Worm (Caenorhabditis elegans) whole organism, young adult: ENCODE data around the gene D1086.10.

Source experiments
- B0261.1 ChIP-seq: sonication (generic microtip); optimal IDR thresholded peaks from 2 replicates; lab custom pipeline; 2016; ENCODE audit warnings: mild to moderate bottlenecking, missing genetic modification characterization, moderate library complexity, missing compliant biosample characterization
- B0336.3 ChIP-seq: fragments of 200-800 bp; sonication (Bioruptor generic); IDR thresholded peaks from 2 replicates; pipeline ENCODE4 v1.3.6; 2022; ENCODE audit warnings: missing genetic modification characterization, missing compliant biosample characterization
- C06A6.2 ChIP-seq: fragments of 200-800 bp; sonication (Bioruptor generic); conservative IDR thresholded peaks from 2 replicates; pipeline ENCODE4 v1.3.6; 2022; ENCODE audit warnings: missing genetic modification characterization, missing compliant biosample characterization
- C17E4.6 ChIP-seq: fragments of 200-800 bp; sonication (Bioruptor generic); IDR thresholded peaks from 2 replicates; pipeline ENCODE4 v1.3.6; 2022; ENCODE audit warnings: missing genetic modification reagents, missing genetic modification characterization, missing compliant biosample characterization
- F10E7.11 ChIP-seq: sonication (generic microtip); optimal IDR thresholded peaks from 2 replicates; lab custom pipeline; 2017; ENCODE audit warnings: mild to moderate bottlenecking, missing genetic modification characterization, moderate library complexity, missing compliant biosample characterization
- F33H1.4 ChIP-seq: fragments of 200-800 bp; sonication (Bioruptor generic); IDR thresholded peaks from 2 replicates; pipeline ENCODE4 v1.3.6; 2022; ENCODE audit warnings: missing genetic modification reagents, missing genetic modification characterization, missing compliant biosample characterization
- F37B4.10 ChIP-seq: fragments of 200-800 bp; sonication (Bioruptor generic); IDR thresholded peaks from 2 replicates; pipeline ENCODE4 v1.3.6; 2022; ENCODE audit warnings: missing genetic modification characterization, missing compliant biosample characterization
- F39B2.1 ChIP-seq: fragments of 200-800 bp; sonication (Bioruptor generic); IDR thresholded peaks from 2 replicates; pipeline ENCODE4 v1.3.6; 2022; ENCODE audit warnings: missing genetic modification reagents, missing genetic modification characterization, missing compliant biosample characterization
- F57A8.1 ChIP-seq: fragments of 200-800 bp; sonication (Bioruptor generic); optimal IDR thresholded peaks from 2 replicates; lab custom pipeline; 2018; ENCODE audit warnings: mild to moderate bottlenecking, missing genetic modification characterization, moderate library complexity, missing compliant biosample characterization
- F57C9.4 ChIP-seq: sonication (generic microtip); optimal IDR thresholded peaks from 2 replicates; lab custom pipeline; 2017; ENCODE audit warnings: mild to moderate bottlenecking, missing genetic modification characterization, missing compliant biosample characterization
- K12H6.12 ChIP-seq: fragments of 200-800 bp; sonication (Bioruptor generic); optimal IDR thresholded peaks from 2 replicates; lab custom pipeline; 2018; ENCODE audit warnings: mild to moderate bottlenecking, missing genetic modification characterization, missing compliant biosample characterization
- T26A5.8 ChIP-seq: sonication (generic microtip); optimal IDR thresholded peaks from 2 replicates; lab custom pipeline; 2016; ENCODE audit warnings: missing genetic modification characterization, missing compliant biosample characterization
- Y56A3A.18 ChIP-seq: fragments of 200-800 bp; sonication (Bioruptor generic); IDR thresholded peaks from 2 replicates; pipeline ENCODE4 v1.3.6; 2022; ENCODE audit warnings: missing genetic modification reagents, missing genetic modification characterization, missing compliant biosample characterization
- akir-1 ChIP-seq: fragments of 200-800 bp; sonication (Bioruptor generic); optimal IDR thresholded peaks from 2 replicates; lab custom pipeline; 2018; ENCODE audit warnings: mild to moderate bottlenecking, missing genetic modification characterization, moderate library complexity, missing compliant biosample characterization
- ama-1 ChIP-seq, 3 experiments: fragments of 150-350 bp in 1 of 3; sonication (generic microtip) in 2 of 3; optimal IDR thresholded peaks; 2 replicates each; lab custom pipeline; 2014 to 2018; ENCODE audit warnings: missing biosample characterization in 2 of 3, missing genetic modification characterization in 2 of 3, missing genetic modification reagents in 2 of 3
- aptf-2 ChIP-seq: fragments of 200-800 bp; sonication (Bioruptor generic); conservative IDR thresholded peaks from 2 replicates; pipeline ENCODE4 v1.3.6; 2022; ENCODE audit warnings: missing genetic modification reagents, missing genetic modification characterization, missing compliant biosample characterization
- athp-1 ChIP-seq: sonication (generic microtip); optimal IDR thresholded peaks from 2 replicates; lab custom pipeline; 2017; ENCODE audit warnings: mild to moderate bottlenecking, missing genetic modification characterization, missing compliant biosample characterization
- ccch-3 ChIP-seq: fragments of 200-800 bp; sonication (Bioruptor generic); optimal IDR thresholded peaks from 2 replicates; lab custom pipeline; 2018; ENCODE audit warnings: mild to moderate bottlenecking, missing genetic modification characterization, missing compliant biosample characterization
- ceh-40 ChIP-seq: fragments of 200-800 bp; sonication (Bioruptor generic); IDR thresholded peaks from 2 replicates; pipeline ENCODE4 v1.3.6; 2022; ENCODE audit warnings: missing genetic modification characterization, missing compliant biosample characterization
- die-1 ChIP-seq: sonication (generic microtip); optimal IDR thresholded peaks from 2 replicates; lab custom pipeline; 2016; ENCODE audit warnings: missing genotype, mild to moderate bottlenecking, missing genetic modification characterization, missing compliant biosample characterization
- egl-18 ChIP-seq: fragments of 200-800 bp; sonication (Bioruptor generic); IDR thresholded peaks from 2 replicates; pipeline ENCODE4 v1.3.6; 2022; ENCODE audit warnings: missing genetic modification reagents, missing genetic modification characterization, missing compliant biosample characterization
- egrh-3 ChIP-seq: fragments of 200-800 bp; sonication (Bioruptor generic); IDR thresholded peaks from 2 replicates; pipeline ENCODE4 v1.3.6; 2022; ENCODE audit warnings: missing genetic modification reagents, missing genetic modification characterization, missing compliant biosample characterization
- ekl-4 ChIP-seq: fragments of 200-800 bp; sonication (Bioruptor generic); IDR thresholded peaks from 2 replicates; pipeline ENCODE4 v1.3.6; 2022; ENCODE audit warnings: missing genetic modification reagents, missing genetic modification characterization, missing compliant biosample characterization
- fkh-3 ChIP-seq: sonication (generic microtip); optimal IDR thresholded peaks from 2 replicates; lab custom pipeline; 2016; ENCODE audit warnings: mild to moderate bottlenecking, missing genetic modification characterization, missing compliant biosample characterization
- hlh-12 ChIP-seq: sonication (generic microtip); optimal IDR thresholded peaks from 2 replicates; lab custom pipeline; 2016; ENCODE audit warnings: missing genetic modification characterization, missing compliant biosample characterization
- hlh-26 ChIP-seq: fragments of 200-800 bp; sonication (Bioruptor generic); conservative IDR thresholded peaks from 2 replicates; pipeline ENCODE4 v1.3.6; 2022; ENCODE audit warnings: missing genetic modification reagents, missing genetic modification characterization, missing compliant biosample characterization
- hrde-1 ChIP-seq: sonication (generic microtip); optimal IDR thresholded peaks from 2 replicates; lab custom pipeline; 2016; ENCODE audit warnings: missing genetic modification characterization, mild to moderate bottlenecking, missing compliant biosample characterization, moderate library complexity, missing genotype, missing genetic modification reagents, borderline replicate concordance
- lin-54 ChIP-seq: fragments of 200-800 bp; sonication (Bioruptor generic); optimal IDR thresholded peaks from 2 replicates; lab custom pipeline; 2018; ENCODE audit warnings: mild to moderate bottlenecking, missing genetic modification characterization, missing compliant biosample characterization
- lsl-1 ChIP-seq: fragments of 200-800 bp; sonication (Bioruptor generic); optimal IDR thresholded peaks from 2 replicates; lab custom pipeline; 2018; ENCODE audit warnings: mild to moderate bottlenecking, missing genetic modification characterization, moderate library complexity, missing compliant biosample characterization
- lsy-27 ChIP-seq: sonication (generic microtip); optimal IDR thresholded peaks from 2 replicates; lab custom pipeline; 2017; ENCODE audit warnings: missing genetic modification characterization, mild to moderate bottlenecking, missing compliant biosample characterization, antibody characterized with exemption, missing genotype, borderline replicate concordance; ENCODE audit not compliant: insufficient read depth
- madf-6 ChIP-seq: fragments of 200-800 bp; sonication (Bioruptor generic); IDR thresholded peaks from 2 replicates; pipeline ENCODE4 v1.3.6; 2022; ENCODE audit warnings: missing genetic modification reagents, missing genetic modification characterization, missing compliant biosample characterization
- madf-8 ChIP-seq: fragments of 200-800 bp; sonication (Bioruptor generic); conservative IDR thresholded peaks from 2 replicates; pipeline ENCODE4 v1.3.6; 2022; ENCODE audit warnings: missing genetic modification reagents, missing genetic modification characterization, missing compliant biosample characterization
- mcd-1 ChIP-seq: fragments of 200-800 bp; sonication (Bioruptor generic); IDR thresholded peaks from 2 replicates; pipeline ENCODE4 v1.3.6; 2022; ENCODE audit warnings: missing genetic modification reagents, missing genetic modification characterization, missing compliant biosample characterization
- mxl-1 ChIP-seq: sonication (generic microtip); optimal IDR thresholded peaks from 2 replicates; lab custom pipeline; 2016; ENCODE audit warnings: missing genetic modification characterization, missing compliant biosample characterization
- nhr-179 ChIP-seq: sonication (generic microtip); optimal IDR thresholded peaks from 2 replicates; lab custom pipeline; 2016; ENCODE audit warnings: mild to moderate bottlenecking, missing genetic modification characterization, missing compliant biosample characterization
- nhr-90 ChIP-seq: sonication (generic microtip); optimal IDR thresholded peaks from 2 replicates; lab custom pipeline; 2016; ENCODE audit warnings: missing genotype, mild to moderate bottlenecking, missing genetic modification characterization, missing compliant biosample characterization
- pha-4 ChIP-seq: fragments of 150-350 bp; sonication (generic microtip); optimal IDR thresholded peaks from 2 replicates; lab custom pipeline; 2014; ENCODE audit warnings: missing biosample characterization, missing genetic modification reagents, missing genetic modification characterization
- sdz-38 ChIP-seq: sonication (generic microtip); optimal IDR thresholded peaks from 2 replicates; lab custom pipeline; 2016; ENCODE audit warnings: missing genotype, missing genetic modification characterization, missing compliant biosample characterization
- sea-2 ChIP-seq: fragments of 200-800 bp; sonication (Bioruptor generic); IDR thresholded peaks from 2 replicates; pipeline ENCODE4 v1.3.6; 2022; ENCODE audit warnings: missing genetic modification characterization, missing compliant biosample characterization
- snpc-1.1 ChIP-seq: sonication (generic microtip); optimal IDR thresholded peaks from 2 replicates; lab custom pipeline; 2017; ENCODE audit warnings: missing genetic modification characterization, mild to moderate bottlenecking, missing compliant biosample characterization, antibody characterized with exemption, moderate library complexity, missing genotype, missing genetic modification reagents; ENCODE audit not compliant: insufficient read depth
- snpc-4 ChIP-seq, 5 experiments: fragments of 150-350 bp in 1 of 5; sonication (generic microtip) in 4 of 5; optimal IDR thresholded peaks; 2 replicates each; lab custom pipeline; 2014 to 2018; ENCODE audit warnings: missing genetic modification characterization in 5 of 5, missing biosample characterization in 3 of 5, antibody characterized with exemption in 2 of 5, mild to moderate bottlenecking in 2 of 5, missing compliant biosample characterization in 2 of 5, missing genotype in 2 of 5, moderate library complexity in 2 of 5, missing genetic modification reagents in 1 of 5
- xnd-1 ChIP-seq: sonication (generic microtip); optimal IDR thresholded peaks from 2 replicates; lab custom pipeline; 2016; ENCODE audit warnings: missing genotype, missing genetic modification reagents, missing genetic modification characterization, missing compliant biosample characterization
- zfh-2 ChIP-seq: fragments of 200-800 bp; sonication (Bioruptor generic); conservative IDR thresholded peaks from 2 replicates; pipeline ENCODE4 v1.3.6; 2022; ENCODE audit warnings: missing genetic modification reagents, missing genetic modification characterization, missing compliant biosample characterization
- ztf-22 ChIP-seq: fragments of 200-800 bp; sonication (Bioruptor generic); optimal IDR thresholded peaks from 2 replicates; lab custom pipeline; 2018; ENCODE audit warnings: mild to moderate bottlenecking, missing genetic modification characterization, moderate library complexity, missing compliant biosample characterization
- ztf-26 ChIP-seq: sonication (generic microtip); optimal IDR thresholded peaks from 2 replicates; lab custom pipeline; 2017; ENCODE audit warnings: missing genetic modification characterization, missing compliant biosample characterization
- ztf-3 ChIP-seq: fragments of 200-800 bp; sonication (Bioruptor generic); optimal IDR thresholded peaks from 2 replicates; lab custom pipeline; 2018; ENCODE audit warnings: mild to moderate bottlenecking, missing genetic modification characterization, missing compliant biosample characterization

The D1086.10 gene

ce11 chrV:14088051-14088450, 5.5 kb downstream of the D1086.10 start, which contains the start of gene D1086.19:
Gene D1086.19, plus strand, starts transcription at chrV:14088351.
- TF ChIP-seq ztf-3 (GFP tag; lab: Kevin White, UChicago) (no peak), Y56A3A.18 (GFP tag; lab: Robert Waterston, UW) (no peak), K12H6.12 (no peak), C06A6.2 (no peak), ceh-40 (GFP tag; lab: Robert Waterston, UW) (no peak), mcd-1 (GFP tag; lab: Robert Waterston, UW) (no peak), egrh-3 (GFP tag; lab: Robert Waterston, UW) (no peak), B0336.3 (no peak), C17E4.6 (GFP tag; lab: Robert Waterston, UW) (no peak), pha-4 (no peak), hrde-1 (tag; lab: Kevin White, UChicago) (no peak), lin-54 (GFP tag; lab: Kevin White, UChicago) (no peak)

- TF ChIP-seq F33H1.4 (GFP tag; lab: Robert Waterston, UW) (peak; percentile 79), xnd-1 (tag; lab: Kevin White, UChicago) (no peak), F57A8.1 (GFP tag; lab: Kevin White, UChicago) (no peak), ekl-4 (GFP tag; lab: Robert Waterston, UW) (no peak), ztf-26 (no peak), egl-18 (no peak), lsy-27 (no peak), snpc-4 (GFP tag; optimal IDR thresholded peaks at IDR 0.05; lab: Kevin White, UChicago) (no peak), snpc-4 (tag; optimal IDR thresholded peaks at IDR 0.05; lab: Kevin White, UChicago) (peak in 1 of 4 experiments; percentile 30), madf-8 (GFP tag; lab: Robert Waterston, UW) (peak; percentile 88), madf-6 (GFP tag; lab: Robert Waterston, UW) (peak; percentile 86), aptf-2 (GFP tag; lab: Robert Waterston, UW) (no peak), ccch-3 (GFP tag; lab: Kevin White, UChicago) (no peak), mxl-1 (tag; lab: Kevin White, UChicago) (no peak), akir-1 (GFP tag; lab: Kevin White, UChicago) (no peak), lsl-1 (GFP tag; lab: Kevin White, UChicago) (peak; percentile 89), F10E7.11 (tag; lab: Kevin White, UChicago) (no peak), snpc-1.1 (peak; percentile 37), die-1 (tag; lab: Kevin White, UChicago) (no peak), ztf-22 (GFP tag; lab: Kevin White, UChicago) (no peak), ceh-40 (GFP tag; lab: Robert Waterston, UW) (no peak), fkh-3 (tag; lab: Kevin White, UChicago) (no peak), F39B2.1 (GFP tag; lab: Robert Waterston, UW) (no peak), ama-1 (optimal IDR thresholded peaks at IDR 0.05; lab: Kevin White, UChicago) (no peak), ama-1 (GFP tag; optimal IDR thresholded peaks at IDR 0.05; lab: Kevin White, UChicago) (no peak)
Observed at ce11 chrV:14090309-14090967, 7.9 kb downstream of the D1086.10 start, which contains the start of the genes D1086.5 and him-5. Gene D1086.5, minus strand, starts transcription at chrV:14090359. Gene him-5, plus strand, starts transcription at chrV:14090426.

- TF ChIP-seq egrh-3 (GFP tag; lab: Robert Waterston, UW): no peak
- no peak for TF ChIP-seq sea-2
- no peak for TF ChIP-seq Y56A3A.18 (GFP tag; lab: Robert Waterston, UW)
- TF ChIP-seq hlh-12 (tag; lab: Kevin White, UChicago): no peak
- no peak for TF ChIP-seq zfh-2
- TF ChIP-seq F57C9.4 (tag; lab: Kevin White, UChicago): no peak
- TF ChIP-seq hlh-26 (GFP tag; lab: Robert Waterston, UW): no peak
- TF ChIP-seq T26A5.8 (tag; lab: Kevin White, UChicago): no peak
- no peak for TF ChIP-seq athp-1 (tag; lab: Kevin White, UChicago)
- TF ChIP-seq nhr-90 (tag; lab: Kevin White, UChicago): no peak
- no peak for TF ChIP-seq sdz-38 (tag; lab: Kevin White, UChicago)
- peak; percentile 5 for TF ChIP-seq B0261.1 (tag; lab: Kevin White, UChicago)
- no peak for TF ChIP-seq nhr-179
- TF ChIP-seq F37B4.10 (GFP tag; lab: Robert Waterston, UW): no peak
Observed at ce11 chrV:14092403-14092802, 9.8 kb downstream of the D1086.10 start, which contains the start of gene D1086.3. Gene D1086.3, plus strand, starts transcription at chrV:14092792.
